Worm (Caenorhabditis elegans): ENCODE measurements around the gene C12D8.13.

DNA sequence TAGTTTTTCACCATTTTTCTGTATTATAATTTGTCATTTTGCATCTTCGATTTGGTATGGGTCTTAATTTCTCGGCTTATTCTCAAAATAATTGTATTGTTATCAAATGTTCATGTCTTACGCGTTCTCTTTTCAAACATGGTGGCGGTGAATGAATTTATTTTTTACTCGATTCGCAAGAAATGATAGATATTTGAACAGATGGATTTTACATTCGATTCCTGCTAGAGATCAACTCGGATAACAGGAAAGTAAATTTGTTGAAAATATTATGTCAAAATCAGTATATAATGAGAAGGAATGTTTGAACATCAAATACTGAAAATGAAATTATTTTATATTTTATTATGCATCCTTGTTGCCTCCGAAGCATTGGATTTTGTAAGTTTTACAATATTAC, 37.5 kb downstream of the C12D8.13 start, which contains the start of gene ZK856.4:
- no peak for TF ChIP-seq mbf-1 (tag; optimal IDR thresholded peaks at IDR 0.05)
- TF ChIP-seq mdl-1 (tag; optimal IDR thresholded peaks at IDR 0.05), result no peak
- TF ChIP-seq snpc-4 (tag; optimal IDR thresholded peaks at IDR 0.05), result no peak
- no peak for TF ChIP-seq nhr-23 (tag; optimal IDR thresholded peaks at IDR 0.05)
- TF ChIP-seq aly-2 (tag; optimal IDR thresholded peaks at IDR 0.05), result no peak

All from whole organism, L2 larva.